Fruit fly (Drosophila melanogaster): Measurements from ENCODE around the gene CG33710.

Gene CG33710

dm6 chr3L:20000878-20001640 is 48.5 kb upstream of the CG33710 start (continued):
- TF ChIP-seq wek (GFP tag; optimal IDR thresholded peaks at IDR 0.05), result no peak
- no peak for TF ChIP-seq CG10267 (tag; optimal IDR thresholded peaks at IDR 0.05)
- TF ChIP-seq tin (GFP tag; optimal IDR thresholded peaks at IDR 0.05), result no peak
- no peak for TF ChIP-seq bowl (GFP tag; IDR thresholded peaks at IDR 0.05)
- no peak for TF ChIP-seq CG10654 (GFP tag; optimal IDR thresholded peaks at IDR 0.05)
- TF ChIP-seq pum (GFP tag; optimal IDR thresholded peaks at IDR 0.05), result no peak

DNA sequence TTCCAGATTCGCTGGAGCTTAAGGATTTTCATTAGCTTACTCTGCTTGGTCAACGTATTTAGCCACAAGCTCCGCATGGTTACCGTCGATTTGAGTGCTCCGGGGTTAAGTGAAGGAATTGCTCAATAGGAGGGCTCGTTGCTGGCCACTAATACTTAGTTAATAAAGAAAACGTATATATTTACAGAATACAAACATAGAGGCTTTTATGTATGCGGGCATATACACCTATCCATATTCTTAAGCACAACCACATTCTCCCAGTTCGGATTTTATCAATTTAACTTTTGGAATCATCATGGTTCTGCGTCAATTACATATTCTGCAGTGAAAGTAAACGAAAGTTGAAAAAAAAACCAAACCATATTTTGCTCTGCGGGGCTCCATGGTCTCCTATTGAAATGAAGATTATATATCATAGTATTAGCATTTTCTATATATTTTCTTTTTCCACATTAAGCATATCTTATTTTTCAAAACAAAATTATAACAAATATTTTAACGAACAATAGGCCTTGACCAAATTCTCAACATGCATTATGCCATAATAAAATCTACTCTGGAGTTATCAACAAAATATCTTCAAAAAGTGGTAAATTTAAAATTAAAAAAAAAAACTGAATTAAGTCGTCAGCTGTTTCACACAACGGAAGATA is 47.6 kb upstream of the CG33710 start, which contains the start of the genes Tom20 and Gabat:
Gene Tom20 (plus strand): TSS at position 564 of the 656 bp plus-strand sequence.
Gene Gabat (minus strand): TSS at position 606 of the 656 bp plus-strand sequence.
- TF ChIP-seq gcm (GFP tag; optimal IDR thresholded peaks at IDR 0.05) (peak; percentile 51), jigr1 (GFP tag; IDR thresholded peaks at IDR 0.05) (no peak), Fer3 (tag; optimal IDR thresholded peaks at IDR 0.05) (peak; percentile 9), Atf6 (GFP tag; IDR thresholded peaks at IDR 0.05) (0 out of 2 replicates have a peak, but pooled peaks have one; percentile 18), Fer2 (tag; optimal IDR thresholded peaks at IDR 0.05) (peak; percentile 28), gcm2 (GFP tag; optimal IDR thresholded peaks at IDR 0.05) (no peak), MESR4 (GFP tag; optimal IDR thresholded peaks at IDR 0.05) (peak; percentile 41), lola (GFP tag; optimal IDR thresholded peaks at IDR 0.05) (peak in 1 of 3 experiments; percentile 43), CG4424 (GFP tag; optimal IDR thresholded peaks at IDR 0.05) (no peak), row (GFP tag; IDR thresholded peaks at IDR 0.05) (peak; percentile 48), bsh (GFP tag; optimal IDR thresholded peaks at IDR 0.05) (peak in 1 of 2 experiments; percentile 17), CG17568 (GFP tag; optimal IDR thresholded peaks at IDR 0.05) (peak; percentile 6), tap (tag; optimal IDR thresholded peaks at IDR 0.05) (no peak), oc (tag; optimal IDR thresholded peaks at IDR 0.05) (no peak), kni (GFP tag; optimal IDR thresholded peaks at IDR 0.05) (no peak), CG11723 (GFP tag; optimal IDR thresholded peaks at IDR 0.05) (peak; percentile 31), CG13424 (tag; optimal IDR thresholded peaks at IDR 0.05) (peak; percentile 11), CG12391 (tag; optimal IDR thresholded peaks at IDR 0.05) (peak; percentile 4), gem (tag; optimal IDR thresholded peaks at IDR 0.05) (peak; percentile 3), CG15601 (tag; optimal IDR thresholded peaks at IDR 0.05) (no peak), exex (tag; optimal IDR thresholded peaks at IDR 0.05) (peak; percentile 13), Sox100B (GFP tag; optimal IDR thresholded peaks at IDR 0.05) (peak; percentile 26), pfk (GFP tag; optimal IDR thresholded peaks at IDR 0.05) (no peak), Spps (tag; optimal IDR thresholded peaks at IDR 0.05) (no peak), cg (GFP tag; optimal IDR thresholded peaks at IDR 0.05) (peak; percentile 72), CG10654 (GFP tag; optimal IDR thresholded peaks at IDR 0.05) (peak; percentile 38), sens (GFP tag) (peak; percentile 69), CG13624 (GFP tag; optimal IDR thresholded peaks at IDR 0.05) (no peak), pan (optimal IDR thresholded peaks at IDR 0.05) (no peak), pan (GFP tag; optimal IDR thresholded peaks at IDR 0.05 in 1 of 2, IDR thresholded peaks at IDR 0.05 in 1 of 2) (peak in 1 of 2 experiments; percentile 42), sug (tag; optimal IDR thresholded peaks at IDR 0.05) (peak; percentile 19), CG2120 (GFP tag; optimal IDR thresholded peaks at IDR 0.05) (peak; percentile 4), fd3F (GFP tag; optimal IDR thresholded peaks at IDR 0.05) (peak; percentile 12), CoRest (tag; optimal IDR thresholded peaks at IDR 0.05) (peak; percentile 8), CG1832 (GFP tag; optimal IDR thresholded peaks at IDR 0.05) (no peak), BtbVII (GFP tag; optimal IDR thresholded peaks at IDR 0.05) (peak; percentile 4), CG1603 (tag; optimal IDR thresholded peaks at IDR 0.05) (peak; percentile 34), Asciz (GFP tag; optimal IDR thresholded peaks at IDR 0.05) (peak; percentile 35), CG34224 (GFP tag; IDR thresholded peaks at IDR 0.05; ENCODE audit: partially characterized antibody) (no peak), CG8290 (GFP tag; optimal IDR thresholded peaks at IDR 0.05) (no peak), CG8290 (tag; optimal IDR thresholded peaks at IDR 0.05) (peak in 1 of 2 experiments; percentile 6)

Measured in whole organism, embryonic.